Worm (Caenorhabditis elegans): Measurements from ENCODE around the gene ZK1010.8.

ce11 chrIII:13027949-13028348 is 27.5 kb upstream of the ZK1010.8 start:
- no peak for TF ChIP-seq pha-4 (GFP tag; IDR thresholded peaks at IDR 0.05)
- no peak for TF ChIP-seq pha-4 (tag; optimal IDR thresholded peaks at IDR 0.05)
- TF ChIP-seq nhr-41 (GFP tag; IDR thresholded peaks at IDR 0.05): no peak
- TF ChIP-seq aly-2 (tag; optimal IDR thresholded peaks at IDR 0.05): no peak
- TF ChIP-seq fkh-10 (GFP tag; optimal IDR thresholded peaks at IDR 0.05): no peak
